Worm (Caenorhabditis elegans) whole organism, young adult: ENCODE measurements around the gene col-158.

Experiments
- B0019.2 ChIP-seq: fragments of 200-800 bp; sonication (Bioruptor generic); conservative IDR thresholded peaks from 2 replicates; pipeline ENCODE4 v1.3.6; 2022; ENCODE audit warnings: missing genetic modification reagents, missing genetic modification characterization, missing compliant biosample characterization
- atf-7 ChIP-seq: sonication (generic microtip); optimal IDR thresholded peaks from 2 replicates; lab custom pipeline; 2017; ENCODE audit warnings: mild to moderate bottlenecking, missing genetic modification characterization, missing compliant biosample characterization
- ets-4 ChIP-seq: fragments of 200-800 bp; sonication (Bioruptor generic); optimal IDR thresholded peaks from 2 replicates; lab custom pipeline; 2018; ENCODE audit warnings: mild to moderate bottlenecking, missing genetic modification characterization, missing compliant biosample characterization
- lin-40 ChIP-seq: sonication (generic microtip); optimal IDR thresholded peaks from 2 replicates; lab custom pipeline; 2016; ENCODE audit warnings: missing genetic modification characterization, mild to moderate bottlenecking, missing compliant biosample characterization, missing genotype, missing genetic modification reagents
- nhr-90 ChIP-seq: sonication (generic microtip); optimal IDR thresholded peaks from 2 replicates; lab custom pipeline; 2016; ENCODE audit warnings: missing genotype, mild to moderate bottlenecking, missing genetic modification characterization, missing compliant biosample characterization
- pha-4 ChIP-seq: fragments of 150-350 bp; sonication (generic microtip); optimal IDR thresholded peaks from 2 replicates; lab custom pipeline; 2014; ENCODE audit warnings: missing biosample characterization, missing genetic modification reagents, missing genetic modification characterization
- sdz-38 ChIP-seq: sonication (generic microtip); optimal IDR thresholded peaks from 2 replicates; lab custom pipeline; 2016; ENCODE audit warnings: missing genotype, missing genetic modification characterization, missing compliant biosample characterization
- ztf-25 ChIP-seq: fragments of 200-800 bp; sonication (Bioruptor generic); IDR thresholded peaks from 2 replicates; pipeline ENCODE4 v1.3.6; 2022; ENCODE audit warnings: missing genetic modification reagents, missing genetic modification characterization, missing compliant biosample characterization

ce11 chrV:11817263-11817726 lies 12.1 kb upstream of the col-158 start:
- no peak for TF ChIP-seq B0019.2 (GFP tag; lab: Robert Waterston, UW)
- TF ChIP-seq nhr-90 = no peak
- no peak for TF ChIP-seq ets-4 (GFP tag; lab: Kevin White, UChicago)
- TF ChIP-seq ztf-25 (GFP tag; lab: Robert Waterston, UW) = no peak
- TF ChIP-seq atf-7 (tag; lab: Kevin White, UChicago) = no peak
- no peak for TF ChIP-seq sdz-38 (tag; lab: Kevin White, UChicago)
- no peak for TF ChIP-seq pha-4 (tag; lab: Kevin White, UChicago)
- no peak for TF ChIP-seq lin-40 (tag; lab: Kevin White, UChicago)
